Worm (Caenorhabditis elegans): ENCODE results near the gene sftd-3.

ce11 chrII:8917339-8917738 is 46.6 kb downstream of the sftd-3 start:
- TF ChIP-seq med-1 (GFP tag; optimal IDR thresholded peaks at IDR 0.05; ENCODE audit: insufficient read depth) (no peak), T22C8.4 (GFP tag; IDR thresholded peaks at IDR 0.05) (no peak), cog-1 (tag; optimal IDR thresholded peaks at IDR 0.05) (no peak), ztf-23 (GFP tag; IDR thresholded peaks at IDR 0.05) (no peak)

All from whole organism, midembryonic.